Worm (Caenorhabditis elegans) whole organism, L4 larva: ENCODE results near the gene T01E8.1.

ENCODE experiments used
- ceh-82 ChIP-seq: sonication (generic microtip); optimal IDR thresholded peaks from 2 replicates; lab custom pipeline; 2017; ENCODE audit warnings: missing biosample characterization, missing genetic modification characterization
- nhr-11 ChIP-seq: fragments of 150-350 bp; optimal IDR thresholded peaks from 2 replicates; lab custom pipeline; 2014; ENCODE audit warnings: missing biosample characterization, missing genetic modification characterization
- nhr-28 ChIP-seq: fragments of 150-350 bp; optimal IDR thresholded peaks from 2 replicates; lab custom pipeline; 2014; ENCODE audit warnings: missing biosample characterization, missing genetic modification characterization
- pha-4 ChIP-seq, 2 experiments: fragments of 150-350 bp in 1 of 2; fragments of 200-800 bp in 1 of 2; sonication (Bioruptor generic) in 1 of 2; IDR thresholded peaks in 1 of 2; optimal IDR thresholded peaks in 1 of 2; 2 replicates each; pipeline versions ENCODE4 v1.3.6 to Lab custom; 2014 to 2022; ENCODE audit warnings: missing genetic modification characterization in 2 of 2, missing genetic modification reagents in 2 of 2, missing biosample characterization in 1 of 2, missing compliant biosample characterization in 1 of 2
- unc-39 ChIP-seq: sonication (generic microtip); optimal IDR thresholded peaks from 2 replicates; lab custom pipeline; 2017; ENCODE audit warnings: missing biosample characterization, missing genetic modification characterization

- TF ChIP-seq unc-39 (tag; lab: Kevin White, UChicago) = no peak
- TF ChIP-seq nhr-11 (tag; lab: Kevin White, UChicago) = no peak
- no peak for TF ChIP-seq pha-4 (GFP tag; IDR thresholded peaks at IDR 0.05; lab: Robert Waterston, UW)
- TF ChIP-seq pha-4 (tag; optimal IDR thresholded peaks at IDR 0.05; lab: Kevin White, UChicago) = no peak
- no peak for TF ChIP-seq ceh-82 (tag; lab: Kevin White, UChicago)
- no peak for TF ChIP-seq nhr-28 (tag; lab: Kevin White, UChicago)
These were observed at the start of gene T01E8.1 for ce11 chrII:10206425-10206824.
